Worm (Caenorhabditis elegans) whole organism, late embryonic: Measurements from ENCODE around the gene K10C2.8.

Source experiments
- C38D4.7 ChIP-seq: fragments of 200-800 bp; sonication (Bioruptor generic); optimal IDR thresholded peaks from 2 replicates; lab custom pipeline; 2018; ENCODE audit warnings: mild to moderate bottlenecking, missing genetic modification characterization, moderate library complexity, missing compliant biosample characterization
- F13H6.1 ChIP-seq: sonication (generic microtip); optimal IDR thresholded peaks from 2 replicates; lab custom pipeline; 2016; ENCODE audit warnings: missing genetic modification characterization, missing compliant biosample characterization
- K09A11.1 ChIP-seq: sonication (generic microtip); optimal IDR thresholded peaks from 2 replicates; lab custom pipeline; 2017; ENCODE audit warnings: antibody characterized with exemption, mild to moderate bottlenecking, missing genetic modification characterization, missing compliant biosample characterization; ENCODE audit not compliant: insufficient read depth
- T23F11.4 ChIP-seq: fragments of 200-800 bp; sonication (Bioruptor generic); optimal IDR thresholded peaks from 2 replicates; lab custom pipeline; 2018; ENCODE audit warnings: mild to moderate bottlenecking, missing genetic modification characterization, missing compliant biosample characterization
- Y22D7AL.16 ChIP-seq: sonication (generic microtip); optimal IDR thresholded peaks from 2 replicates; lab custom pipeline; 2016; ENCODE audit warnings: missing genetic modification characterization, missing compliant biosample characterization
- ceh-14 ChIP-seq: sonication (generic microtip); optimal IDR thresholded peaks from 2 replicates; lab custom pipeline; 2016; ENCODE audit warnings: missing genotype, missing genetic modification characterization, missing compliant biosample characterization
- ceh-18 ChIP-seq: sonication (generic microtip); optimal IDR thresholded peaks from 2 replicates; lab custom pipeline; 2016; ENCODE audit warnings: missing genetic modification characterization, missing compliant biosample characterization
- ceh-2 ChIP-seq: sonication (generic microtip); optimal IDR thresholded peaks from 2 replicates; lab custom pipeline; 2016; ENCODE audit warnings: missing genotype, missing genetic modification characterization, missing compliant biosample characterization
- ceh-30 ChIP-seq: fragments of 150-350 bp; optimal IDR thresholded peaks from 2 replicates; lab custom pipeline; 2014; ENCODE audit warnings: missing biosample characterization, missing genetic modification characterization
- ceh-34 ChIP-seq: sonication (generic microtip); optimal IDR thresholded peaks from 2 replicates; lab custom pipeline; 2016; ENCODE audit warnings: mild to moderate bottlenecking, missing genetic modification characterization, missing compliant biosample characterization
- ceh-9 ChIP-seq: sonication (generic microtip); optimal IDR thresholded peaks from 2 replicates; lab custom pipeline; 2016; ENCODE audit warnings: mild to moderate bottlenecking, missing genetic modification characterization, inconsistent platforms, missing compliant biosample characterization
- dmd-4 ChIP-seq: sonication (generic microtip); optimal IDR thresholded peaks from 2 replicates; lab custom pipeline; 2016; ENCODE audit warnings: borderline replicate concordance, missing genetic modification characterization, missing compliant biosample characterization
- dve-1 ChIP-seq: sonication (generic microtip); optimal IDR thresholded peaks from 2 replicates; lab custom pipeline; 2017; ENCODE audit warnings: antibody characterized with exemption, mild to moderate bottlenecking, missing genetic modification characterization, missing compliant biosample characterization
- elt-2 ChIP-seq: sonication (generic microtip); optimal IDR thresholded peaks from 2 replicates; lab custom pipeline; 2016; ENCODE audit warnings: missing genetic modification reagents, missing genetic modification characterization, missing compliant biosample characterization
- elt-4 ChIP-seq: sonication (generic microtip); optimal IDR thresholded peaks from 2 replicates; lab custom pipeline; 2016; ENCODE audit warnings: missing genetic modification characterization, missing compliant biosample characterization
- ets-4 ChIP-seq: sonication (generic microtip); optimal IDR thresholded peaks from 2 replicates; lab custom pipeline; 2016; ENCODE audit warnings: missing genetic modification characterization, missing compliant biosample characterization
- eyg-1 ChIP-seq: sonication (generic microtip); optimal IDR thresholded peaks from 2 replicates; lab custom pipeline; 2016; ENCODE audit warnings: missing genotype, missing genetic modification characterization, missing compliant biosample characterization
- fkh-6 ChIP-seq: sonication (generic microtip); optimal IDR thresholded peaks from 2 replicates; lab custom pipeline; 2016; ENCODE audit warnings: missing genetic modification characterization, missing compliant biosample characterization
- gmeb-2 ChIP-seq: sonication (generic microtip); optimal IDR thresholded peaks from 2 replicates; lab custom pipeline; 2016; ENCODE audit warnings: missing genetic modification characterization, inconsistent platforms, missing compliant biosample characterization
- hlh-15 ChIP-seq: sonication (generic microtip); optimal IDR thresholded peaks from 2 replicates; lab custom pipeline; 2016; ENCODE audit warnings: missing genetic modification characterization, missing compliant biosample characterization
- hlh-30 ChIP-seq: sonication (generic microtip); optimal IDR thresholded peaks from 2 replicates; lab custom pipeline; 2017; ENCODE audit warnings: antibody characterized with exemption, missing genetic modification characterization, missing compliant biosample characterization; ENCODE audit not compliant: insufficient read depth
- hlh-6 ChIP-seq: sonication (generic microtip); optimal IDR thresholded peaks from 2 replicates; lab custom pipeline; 2016; ENCODE audit warnings: missing genotype, missing genetic modification characterization, missing compliant biosample characterization
- hlh-8 ChIP-seq: sonication (generic microtip); optimal IDR thresholded peaks from 2 replicates; lab custom pipeline; 2016; ENCODE audit warnings: missing genotype, missing genetic modification characterization, missing compliant biosample characterization
- lim-6 ChIP-seq: sonication (generic microtip); optimal IDR thresholded peaks from 2 replicates; lab custom pipeline; 2016; ENCODE audit warnings: missing genetic modification characterization, missing compliant biosample characterization
- madf-2 ChIP-seq: sonication (generic microtip); optimal IDR thresholded peaks from 2 replicates; lab custom pipeline; 2017; ENCODE audit warnings: missing genetic modification characterization, missing compliant biosample characterization
- nfya-1 ChIP-seq: sonication (generic microtip); optimal IDR thresholded peaks from 2 replicates; lab custom pipeline; 2017; ENCODE audit warnings: missing genetic modification characterization, mild to moderate bottlenecking, missing compliant biosample characterization, antibody characterized with exemption, moderate library complexity
- nhr-232 ChIP-seq: sonication (generic microtip); optimal IDR thresholded peaks from 2 replicates; lab custom pipeline; 2016; ENCODE audit warnings: missing genetic modification characterization, missing compliant biosample characterization
- pag-3 ChIP-seq: sonication (generic microtip); optimal IDR thresholded peaks from 2 replicates; lab custom pipeline; 2016; ENCODE audit warnings: missing compliant biosample characterization, missing genetic modification characterization, borderline replicate concordance
- pat-9 ChIP-seq: fragments of 200-800 bp; sonication (Bioruptor generic); optimal IDR thresholded peaks from 2 replicates; lab custom pipeline; 2018; ENCODE audit warnings: mild to moderate bottlenecking, missing genetic modification characterization, moderate library complexity, missing compliant biosample characterization
- pax-1 ChIP-seq: fragments of 150-350 bp; optimal IDR thresholded peaks from 2 replicates; lab custom pipeline; 2014; ENCODE audit warnings: missing biosample characterization, missing genetic modification characterization
- pha-2 ChIP-seq: sonication (generic microtip); optimal IDR thresholded peaks from 2 replicates; lab custom pipeline; 2017; ENCODE audit warnings: mild to moderate bottlenecking, missing genetic modification characterization, missing compliant biosample characterization
- pqm-1 ChIP-seq: sonication (generic microtip); optimal IDR thresholded peaks from 2 replicates; lab custom pipeline; 2016; ENCODE audit warnings: missing genetic modification characterization, missing compliant biosample characterization
- sdc-2 ChIP-seq: sonication (generic microtip); optimal IDR thresholded peaks from 2 replicates; lab custom pipeline; 2016; ENCODE audit warnings: missing genotype, missing genetic modification characterization, missing compliant biosample characterization
- tbx-2 ChIP-seq: sonication (generic microtip); optimal IDR thresholded peaks from 2 replicates; lab custom pipeline; 2016; ENCODE audit warnings: missing genetic modification characterization, missing compliant biosample characterization
- tbx-7 ChIP-seq: sonication (generic microtip); optimal IDR thresholded peaks from 2 replicates; lab custom pipeline; 2016; ENCODE audit warnings: missing genotype, missing genetic modification characterization, missing compliant biosample characterization
- ttx-3 ChIP-seq: sonication (generic microtip); optimal IDR thresholded peaks from 2 replicates; lab custom pipeline; 2016; ENCODE audit warnings: missing genetic modification reagents, missing genetic modification characterization, missing compliant biosample characterization
- unc-3 ChIP-seq, 2 experiments: fragments of 200-800 bp in 1 of 2; sonication (Bioruptor generic) in 1 of 2; sonication (generic microtip) in 1 of 2; conservative IDR thresholded peaks in 1 of 2; optimal IDR thresholded peaks in 1 of 2; 2 replicates each; pipeline versions ENCODE4 v1.3.6 to Lab custom; 2016 to 2022; ENCODE audit warnings: missing compliant biosample characterization in 2 of 2, missing genetic modification characterization in 2 of 2, missing genetic modification reagents in 1 of 2
- unc-42 ChIP-seq: sonication (generic microtip); optimal IDR thresholded peaks from 2 replicates; lab custom pipeline; 2016; ENCODE audit warnings: missing genotype, missing genetic modification characterization, missing compliant biosample characterization
- unc-55 ChIP-seq: sonication (generic microtip); optimal IDR thresholded peaks from 2 replicates; lab custom pipeline; 2017; ENCODE audit warnings: missing biosample characterization, missing genetic modification reagents, missing genetic modification characterization
- unc-86 ChIP-seq: sonication (generic microtip); optimal IDR thresholded peaks from 2 replicates; lab custom pipeline; 2016; ENCODE audit warnings: missing genetic modification characterization, missing compliant biosample characterization

The K10C2.8 gene

ce11 chrX:6450839-6451491, 13.5 kb upstream of the K10C2.8 start, which contains the start of the genes grl-6 and K10C2.6:
TSS of gene grl-6 (minus strand) at chrX:6450939.
TSS of gene K10C2.6 (plus strand) at chrX:6451441.
- TF ChIP-seq ceh-30, result no peak
- TF ChIP-seq ceh-14, result no peak
- no peak for TF ChIP-seq nhr-232
- TF ChIP-seq sdc-2 (tag; lab: Kevin White, UChicago), result no peak
- no peak for TF ChIP-seq gmeb-2
- TF ChIP-seq fkh-6 (tag; lab: Kevin White, UChicago), result no peak
- no peak for TF ChIP-seq elt-4 (tag; lab: Kevin White, UChicago)
- no peak for TF ChIP-seq ceh-34 (tag; lab: Kevin White, UChicago)
- TF ChIP-seq dmd-4, result no peak
- TF ChIP-seq K09A11.1 (tag; lab: Kevin White, UChicago), result no peak
- TF ChIP-seq unc-3 (GFP tag; conservative IDR thresholded peaks at IDR 0.05; lab: Robert Waterston, UW), result no peak
- no peak for TF ChIP-seq unc-3 (tag; optimal IDR thresholded peaks at IDR 0.05; lab: Kevin White, UChicago)

- TF ChIP-seq Y22D7AL.16 (tag; lab: Kevin White, UChicago) (no peak), hlh-30 (tag; lab: Kevin White, UChicago) (peak; percentile 61), hlh-6 (tag; lab: Kevin White, UChicago) (no peak), elt-2 (peak; percentile 22), ceh-9 (no peak)
These were observed 11.5 kb upstream of the K10C2.8 start, which contains the start of gene fah-1 for ce11 chrX:6448866-6449400. TSS of gene fah-1 (minus strand) at chrX:6448916.

ce11 chrX:6446564-6446963, 9.1 kb upstream of the K10C2.8 start, which contains the start of gene asp-14:
TSS of gene asp-14 (minus strand) at chrX:6446664.
- TF ChIP-seq madf-2 (tag; lab: Kevin White, UChicago), result no peak
- TF ChIP-seq hlh-8, result no peak
- TF ChIP-seq C38D4.7 (GFP tag; lab: Kevin White, UChicago), result no peak
- TF ChIP-seq ceh-2, result no peak
- TF ChIP-seq unc-86 (tag; lab: Kevin White, UChicago), result no peak
- no peak for TF ChIP-seq dmd-4
- TF ChIP-seq tbx-7, result no peak
- no peak for TF ChIP-seq T23F11.4
- TF ChIP-seq ceh-18, result no peak
- TF ChIP-seq dve-1, result no peak
- no peak for TF ChIP-seq F13H6.1 (tag; lab: Kevin White, UChicago)
- no peak for TF ChIP-seq nhr-232
- TF ChIP-seq eyg-1, result no peak
- no peak for TF ChIP-seq unc-42
- TF ChIP-seq hlh-30 (tag; lab: Kevin White, UChicago), result no peak
- TF ChIP-seq tbx-2 (tag; lab: Kevin White, UChicago), result no peak
- no peak for TF ChIP-seq pax-1 (tag; lab: Kevin White, UChicago)
- TF ChIP-seq pha-2 (tag; lab: Kevin White, UChicago), result no peak
- TF ChIP-seq pqm-1 (tag; lab: Kevin White, UChicago), result no peak

- TF ChIP-seq ttx-3 (tag; lab: Kevin White, UChicago) (no peak), ceh-18 (no peak), lim-6 (no peak), elt-2 (no peak), hlh-15 (no peak), ceh-34 (tag; lab: Kevin White, UChicago) (no peak), pax-1 (tag; lab: Kevin White, UChicago) (no peak), dmd-4 (no peak), madf-2 (tag; lab: Kevin White, UChicago) (no peak), ets-4 (tag; lab: Kevin White, UChicago) (no peak), pha-2 (tag; lab: Kevin White, UChicago) (no peak), unc-55 (GFP tag; lab: Kevin White, UChicago) (no peak), ceh-9 (no peak), elt-4 (tag; lab: Kevin White, UChicago) (no peak), pat-9 (no peak), nfya-1 (tag; lab: Kevin White, UChicago) (no peak), pag-3 (tag; lab: Kevin White, UChicago) (no peak), unc-3 (GFP tag; conservative IDR thresholded peaks at IDR 0.05; lab: Robert Waterston, UW) (no peak), unc-3 (tag; optimal IDR thresholded peaks at IDR 0.05; lab: Kevin White, UChicago) (no peak)
These were observed 7.8 kb upstream of the K10C2.8 start for ce11 chrX:6445239-6445638.
